Worm (Caenorhabditis elegans): ENCODE measurements around the gene C45G7.4.

C45G7.4 gene

DNA sequence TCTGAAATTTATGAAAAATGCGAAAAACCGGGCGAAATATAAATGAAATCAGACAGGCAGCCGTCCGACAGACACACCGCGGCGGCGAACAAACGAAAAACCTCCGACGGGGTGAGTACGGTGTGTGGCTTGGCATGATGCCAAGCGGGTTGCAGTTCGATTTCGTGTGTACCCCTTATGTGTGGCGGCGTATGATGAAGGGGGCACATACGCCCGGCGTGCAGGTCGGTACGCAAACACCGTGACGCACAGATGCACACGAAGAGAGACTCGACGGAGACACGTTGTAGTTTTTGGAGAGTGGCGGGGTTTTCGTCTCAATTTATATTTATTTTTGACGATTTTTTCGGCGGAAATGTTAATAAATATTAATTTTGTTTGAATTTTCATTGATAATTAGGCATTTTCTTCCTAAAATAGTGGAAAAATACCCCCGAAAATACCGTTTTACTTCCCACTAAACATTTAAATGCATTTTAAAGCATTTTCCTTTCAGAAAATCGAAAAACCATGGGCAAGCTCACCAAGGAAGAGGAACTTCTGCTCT, 43.8 kb upstream of the C45G7.4 start, which contains the start of gene trap-3 (continued):
- TF ChIP-seq ZK185.1 (tag; optimal IDR thresholded peaks at IDR 0.05; ENCODE audit: poor library complexity, severe bottlenecking), result no peak
- peak; percentile 100 for TF ChIP-seq let-607 (tag; optimal IDR thresholded peaks at IDR 0.05)
- peak; percentile 81 for TF ChIP-seq F49E8.2 (tag; optimal IDR thresholded peaks at IDR 0.05; ENCODE audit: insufficient read depth)
- TF ChIP-seq unc-130 (GFP tag; optimal IDR thresholded peaks at IDR 0.05), result peak; percentile 29
- peak; percentile 38 for TF ChIP-seq zim-3 (tag; optimal IDR thresholded peaks at IDR 0.05)
- no peak for TF ChIP-seq mxl-1 (tag; optimal IDR thresholded peaks at IDR 0.05)
- TF ChIP-seq Y79H2A.3 (GFP tag; conservative IDR thresholded peaks at IDR 0.05), result peak; percentile 74
- no peak for TF ChIP-seq fkh-3 (tag; optimal IDR thresholded peaks at IDR 0.05)
- TF ChIP-seq F23B12.7 (tag; optimal IDR thresholded peaks at IDR 0.05; ENCODE audit: insufficient read depth), result peak; percentile 91
- TF ChIP-seq hlh-12 (tag; optimal IDR thresholded peaks at IDR 0.05), result no peak
- peak; percentile 82 for TF ChIP-seq ztf-3 (GFP tag; optimal IDR thresholded peaks at IDR 0.05)
- no peak for TF ChIP-seq ztf-25 (GFP tag; IDR thresholded peaks at IDR 0.05)
- no peak for TF ChIP-seq pha-4 (tag; optimal IDR thresholded peaks at IDR 0.05)
- TF ChIP-seq die-1 (tag; optimal IDR thresholded peaks at IDR 0.05), result peak; percentile 66
- no peak for TF ChIP-seq aptf-2 (GFP tag; conservative IDR thresholded peaks at IDR 0.05)
- TF ChIP-seq rec-8 (tag; optimal IDR thresholded peaks at IDR 0.05), result peak in 1 of 2 experiments; percentile 59
- peak; percentile 98 for TF ChIP-seq zfh-2 (GFP tag; conservative IDR thresholded peaks at IDR 0.05)
- peak; percentile 93 for TF ChIP-seq lir-1 (GFP tag; conservative IDR thresholded peaks at IDR 0.05)
- no peak for TF ChIP-seq F57C9.4 (tag; optimal IDR thresholded peaks at IDR 0.05)
- peak; percentile 98 for TF ChIP-seq nhr-90 (tag; optimal IDR thresholded peaks at IDR 0.05)
- peak; percentile 85 for TF ChIP-seq attf-6 (GFP tag; IDR thresholded peaks at IDR 0.05)
- peak; percentile 92 for TF ChIP-seq atf-7 (tag; optimal IDR thresholded peaks at IDR 0.05)
- TF ChIP-seq nfyb-1 (GFP tag; IDR thresholded peaks at IDR 0.05), result peak; percentile 99
- TF ChIP-seq K11D2.4 (GFP tag; IDR thresholded peaks at IDR 0.05), result peak; percentile 94
- no peak for TF ChIP-seq T26A5.8 (tag; optimal IDR thresholded peaks at IDR 0.05)
- peak; percentile 52 for TF ChIP-seq T07F8.4 (tag; optimal IDR thresholded peaks at IDR 0.05)
- no peak for TF ChIP-seq hlh-26 (GFP tag; conservative IDR thresholded peaks at IDR 0.05)
- peak; percentile 66 for TF ChIP-seq dpl-1 (GFP tag; optimal IDR thresholded peaks at IDR 0.05)
- peak; percentile 87; the same call in 1 of the 2 replicates for TF ChIP-seq Y56A3A.18 (GFP tag; IDR thresholded peaks at IDR 0.05)
- TF ChIP-seq nfya-2 (GFP tag; IDR thresholded peaks at IDR 0.05), result 0 out of 2 replicates have a peak, but pooled peaks have one; percentile 46
- TF ChIP-seq egl-18 (GFP tag; IDR thresholded peaks at IDR 0.05), result peak; percentile 69; the same call in 1 of the 2 replicates
- peak; percentile 63 for TF ChIP-seq snpc-1.3 (tag; optimal IDR thresholded peaks at IDR 0.05; ENCODE audit: insufficient read depth)
- peak; percentile 73 for TF ChIP-seq efl-1 (GFP tag; optimal IDR thresholded peaks at IDR 0.05)
- TF ChIP-seq pbrm-1 (GFP tag; IDR thresholded peaks at IDR 0.05), result peak; percentile 96
- peak; percentile 85 for TF ChIP-seq F52B5.7 (tag; optimal IDR thresholded peaks at IDR 0.05)
- no peak for TF ChIP-seq ama-1 (optimal IDR thresholded peaks at IDR 0.05)
- peak in 1 of 2 experiments; percentile 61 for TF ChIP-seq ama-1 (GFP tag; optimal IDR thresholded peaks at IDR 0.05)
- TF ChIP-seq lag-1 (GFP tag; IDR thresholded peaks at IDR 0.05), result no peak
- peak; percentile 78 for TF ChIP-seq cebp-1 (GFP tag; IDR thresholded peaks at IDR 0.05)
- TF ChIP-seq cebp-1 (tag; optimal IDR thresholded peaks at IDR 0.05), result peak; percentile 94
- peak; percentile 82 for TF ChIP-seq B0019.2 (GFP tag; conservative IDR thresholded peaks at IDR 0.05)
- TF ChIP-seq F57A8.1 (GFP tag; optimal IDR thresholded peaks at IDR 0.05), result peak; percentile 11
- TF ChIP-seq ceh-79 (tag; optimal IDR thresholded peaks at IDR 0.05), result peak; percentile 47
